Fruit fly (Drosophila melanogaster): ENCODE measurements around the gene CG9593.

Gene CG9593

DNA sequence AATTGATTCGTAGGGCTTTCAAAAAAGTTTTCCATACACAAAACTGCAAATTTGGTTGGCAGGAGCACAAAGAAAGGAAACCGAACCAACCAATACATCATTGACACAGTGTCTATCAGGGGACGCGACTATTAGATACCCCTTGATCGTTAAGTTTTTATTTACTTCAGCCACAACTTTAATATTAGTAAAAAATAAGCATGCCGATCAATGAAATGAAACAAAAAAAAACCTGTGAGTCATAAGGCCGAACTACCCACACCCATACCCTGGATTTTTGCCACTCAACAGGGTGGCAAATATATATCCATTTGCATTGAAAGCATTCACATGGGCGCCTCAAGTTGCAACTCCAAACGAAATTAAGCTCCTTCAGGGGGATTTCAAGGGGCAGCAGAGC, 14.2 kb downstream of the CG9593 start (continued):
- TF ChIP-seq Sry-β (GFP tag; optimal IDR thresholded peaks at IDR 0.05) (no peak), lbe (GFP tag; optimal IDR thresholded peaks at IDR 0.05) (no peak), vnd (GFP tag; IDR thresholded peaks at IDR 0.05; ENCODE audit: partially characterized antibody) (no peak), Hr51 (GFP tag; optimal IDR thresholded peaks at IDR 0.05) (no peak), TFAM (GFP tag; optimal IDR thresholded peaks at IDR 0.05) (no peak), p53 (GFP tag; optimal IDR thresholded peaks at IDR 0.05) (no peak), kni (GFP tag; optimal IDR thresholded peaks at IDR 0.05) (no peak), cas (GFP tag; IDR thresholded peaks at IDR 0.05) (no peak), CG6254 (GFP tag; optimal IDR thresholded peaks at IDR 0.05) (no peak), peb (GFP tag; IDR thresholded peaks at IDR 0.05) (no peak), MBD-R2 (GFP tag; IDR thresholded peaks at IDR 0.05) (no peak), ATbp (GFP tag; optimal IDR thresholded peaks at IDR 0.05) (peak; percentile 1), Mad (GFP tag; optimal IDR thresholded peaks at IDR 0.05) (no peak), CG16863 (GFP tag; optimal IDR thresholded peaks at IDR 0.05) (peak; percentile 6), CG11695 (GFP tag; IDR thresholded peaks at IDR 0.05) (no peak), knrl (GFP tag; IDR thresholded peaks at IDR 0.05; ENCODE audit: partially characterized antibody) (no peak), Rfx (GFP tag; IDR thresholded peaks at IDR 0.05) (0 out of 2 replicates have a peak, but pooled peaks have one; percentile 41), Tbp (GFP tag; optimal IDR thresholded peaks at IDR 0.05) (no peak), CG15696 (tag; optimal IDR thresholded peaks at IDR 0.05) (no peak), toy (GFP tag; IDR thresholded peaks at IDR 0.05) (no peak), chinmo (GFP tag; IDR thresholded peaks at IDR 0.05; ENCODE audit: partially characterized antibody) (no peak), hbn (GFP tag; IDR thresholded peaks at IDR 0.05; ENCODE audit: partially characterized antibody) (no peak), CG43689 (GFP tag; IDR thresholded peaks at IDR 0.05) (no peak), ase (GFP tag; IDR thresholded peaks at IDR 0.05) (no peak), vvl (GFP tag; IDR thresholded peaks at IDR 0.05) (peak; percentile 29), Ravus (GFP tag; IDR thresholded peaks at IDR 0.05) (no peak), CG15514 (GFP tag; optimal IDR thresholded peaks at IDR 0.05) (no peak), CG3726 (GFP tag; IDR thresholded peaks at IDR 0.05) (no peak), en (GFP tag; optimal IDR thresholded peaks at IDR 0.05) (no peak), Opbp (GFP tag; IDR thresholded peaks at IDR 0.05; ENCODE audit: partially characterized antibody) (no peak), CG10366 (GFP tag; IDR thresholded peaks at IDR 0.05) (peak; percentile 31; the same call in 1 of the 2 replicates), sisA (GFP tag; IDR thresholded peaks at IDR 0.05) (peak; percentile 60), CG8359 (GFP tag; optimal IDR thresholded peaks at IDR 0.05; ENCODE audit: borderline replicate concordance) (no peak), CG9817 (tag; optimal IDR thresholded peaks at IDR 0.05) (no peak), CG15011 (GFP tag; optimal IDR thresholded peaks at IDR 0.05) (no peak), H2.0 (GFP tag; IDR thresholded peaks at IDR 0.05) (no peak), CG2875 (GFP tag; optimal IDR thresholded peaks at IDR 0.05) (no peak), aop (GFP tag; IDR thresholded peaks at IDR 0.05) (no peak), tio (GFP tag; optimal IDR thresholded peaks at IDR 0.05) (no peak), Hr39 (optimal IDR thresholded peaks at IDR 0.05) (no peak), CG17912 (GFP tag; optimal IDR thresholded peaks at IDR 0.05) (no peak), Fer3 (tag; optimal IDR thresholded peaks at IDR 0.05) (no peak), disco-r (GFP tag; optimal IDR thresholded peaks at IDR 0.05) (no peak), ap (GFP tag; IDR thresholded peaks at IDR 0.05) (no peak), Chrac-16 (GFP tag; optimal IDR thresholded peaks at IDR 0.05) (no peak), CkIIα-i1 (GFP tag; IDR thresholded peaks at IDR 0.05) (no peak), CG4707 (GFP tag; optimal IDR thresholded peaks at IDR 0.05) (no peak), ind (GFP tag; optimal IDR thresholded peaks at IDR 0.05) (peak; percentile 17), CG10959 (GFP tag; IDR thresholded peaks at IDR 0.05) (peak; percentile 53; the same call in 1 of the 2 replicates), Ada2b (GFP tag; IDR thresholded peaks at IDR 0.05) (0 out of 2 replicates have a peak, but pooled peaks have one; percentile 20), Adf1 (GFP tag; IDR thresholded peaks at IDR 0.05) (no peak), Aef1 (GFP tag; IDR thresholded peaks at IDR 0.05) (no peak)
